Worm (Caenorhabditis elegans): ENCODE data around the gene col-99.
A peak's percentile ranks its signal among the peaks of the same experiment; 100 is the strongest.

Gene col-99

ce11 chrIV:164777-165176 lies 17.1 kb upstream of the col-99 start, which contains the start of gene cutl-24:
TSS of gene cutl-24 (plus strand) at chrIV:165077.
- no peak for TF ChIP-seq ceh-13 (GFP tag; optimal IDR thresholded peaks at IDR 0.05)

ce11 chrIV:162530-162929 lies 14.8 kb upstream of the col-99 start, which contains the start of gene Y38C1AA.6:
TSS of gene Y38C1AA.6 (plus strand) at chrIV:162830.
- TF ChIP-seq hmg-4 (GFP tag; optimal IDR thresholded peaks at IDR 0.05), result no peak
- TF ChIP-seq tra-4 (tag; optimal IDR thresholded peaks at IDR 0.05), result no peak
- TF ChIP-seq F13C5.2 (tag; optimal IDR thresholded peaks at IDR 0.05), result no peak
- TF ChIP-seq ceh-36 (tag; optimal IDR thresholded peaks at IDR 0.05), result no peak

ce11 chrIV:159864-160263 lies 12.1 kb upstream of the col-99 start, which contains the start of gene Y38C1AA.19:
TSS of gene Y38C1AA.19 (plus strand) at chrIV:160164.
- TF ChIP-seq B0310.2 (tag; optimal IDR thresholded peaks at IDR 0.05) (no peak), hmg-4 (GFP tag; optimal IDR thresholded peaks at IDR 0.05) (no peak), scrt-1 (GFP tag; IDR thresholded peaks at IDR 0.05) (no peak), tbx-37 (GFP tag; conservative IDR thresholded peaks at IDR 0.05) (no peak), flt-1 (GFP tag; IDR thresholded peaks at IDR 0.05) (no peak), F13C5.2 (tag; optimal IDR thresholded peaks at IDR 0.05) (no peak), tra-4 (tag; optimal IDR thresholded peaks at IDR 0.05) (no peak), ceh-36 (tag; optimal IDR thresholded peaks at IDR 0.05) (no peak), hnd-1 (tag; optimal IDR thresholded peaks at IDR 0.05) (no peak), aly-1 (tag; optimal IDR thresholded peaks at IDR 0.05) (no peak), sea-1 (GFP tag; conservative IDR thresholded peaks at IDR 0.05) (no peak), ceh-13 (GFP tag; optimal IDR thresholded peaks at IDR 0.05) (no peak), hmbx-1 (tag; optimal IDR thresholded peaks at IDR 0.05) (no peak), pes-1 (GFP tag; IDR thresholded peaks at IDR 0.05) (no peak)

- TF ChIP-seq ets-7 (tag; optimal IDR thresholded peaks at IDR 0.05) (no peak), scrt-1 (GFP tag; IDR thresholded peaks at IDR 0.05) (no peak), tbx-11 (GFP tag; IDR thresholded peaks at IDR 0.05) (no peak), sea-1 (GFP tag; conservative IDR thresholded peaks at IDR 0.05) (no peak), F13C5.2 (tag; optimal IDR thresholded peaks at IDR 0.05) (no peak), flt-1 (GFP tag; IDR thresholded peaks at IDR 0.05) (no peak), ceh-36 (tag; optimal IDR thresholded peaks at IDR 0.05) (no peak), tra-4 (tag; optimal IDR thresholded peaks at IDR 0.05) (no peak), hmg-4 (GFP tag; optimal IDR thresholded peaks at IDR 0.05) (no peak), B0310.2 (tag; optimal IDR thresholded peaks at IDR 0.05) (no peak), hnd-1 (tag; optimal IDR thresholded peaks at IDR 0.05) (no peak), aly-1 (tag; optimal IDR thresholded peaks at IDR 0.05) (no peak), tbx-37 (GFP tag; conservative IDR thresholded peaks at IDR 0.05) (no peak), ama-1 (optimal IDR thresholded peaks at IDR 0.05) (no peak), ceh-13 (GFP tag; optimal IDR thresholded peaks at IDR 0.05) (no peak), hmbx-1 (tag; optimal IDR thresholded peaks at IDR 0.05) (no peak), pes-1 (GFP tag; IDR thresholded peaks at IDR 0.05) (no peak)
Observed at ce11 chrIV:158662-159061, 10.9 kb upstream of the col-99 start, which contains the start of gene Y38C1AA.7. TSS of gene Y38C1AA.7 (plus strand) at chrIV:158962.

- TF ChIP-seq tbx-11 (GFP tag; IDR thresholded peaks at IDR 0.05), result no peak
- TF ChIP-seq hmbx-1 (tag; optimal IDR thresholded peaks at IDR 0.05), result no peak
- TF ChIP-seq hmg-4 (GFP tag; optimal IDR thresholded peaks at IDR 0.05), result no peak
- TF ChIP-seq tbx-37 (GFP tag; conservative IDR thresholded peaks at IDR 0.05), result no peak
- TF ChIP-seq ets-7 (tag; optimal IDR thresholded peaks at IDR 0.05), result no peak
- no peak for TF ChIP-seq ceh-13 (GFP tag; optimal IDR thresholded peaks at IDR 0.05)
- TF ChIP-seq ceh-36 (tag; optimal IDR thresholded peaks at IDR 0.05), result no peak
- no peak for TF ChIP-seq hnd-1 (tag; optimal IDR thresholded peaks at IDR 0.05)
- TF ChIP-seq ama-1 (optimal IDR thresholded peaks at IDR 0.05), result no peak
- TF ChIP-seq tra-4 (tag; optimal IDR thresholded peaks at IDR 0.05), result no peak
- TF ChIP-seq sea-1 (GFP tag; conservative IDR thresholded peaks at IDR 0.05), result no peak
- TF ChIP-seq pes-1 (GFP tag; IDR thresholded peaks at IDR 0.05), result no peak
- no peak for TF ChIP-seq scrt-1 (GFP tag; IDR thresholded peaks at IDR 0.05)
- no peak for TF ChIP-seq flt-1 (GFP tag; IDR thresholded peaks at IDR 0.05)
- no peak for TF ChIP-seq F13C5.2 (tag; optimal IDR thresholded peaks at IDR 0.05)
- TF ChIP-seq B0310.2 (tag; optimal IDR thresholded peaks at IDR 0.05), result no peak
- TF ChIP-seq aly-1 (tag; optimal IDR thresholded peaks at IDR 0.05), result no peak
Observed at ce11 chrIV:157809-158208, 10.1 kb upstream of the col-99 start, which contains the start of gene gegf-1. TSS of gene gegf-1 (minus strand) at chrIV:157909.

- no peak for TF ChIP-seq ceh-36 (tag; optimal IDR thresholded peaks at IDR 0.05)
- TF ChIP-seq hnd-1 (tag; optimal IDR thresholded peaks at IDR 0.05), result no peak
Observed at ce11 chrIV:149794-150193, 2.1 kb upstream of the col-99 start.

- TF ChIP-seq tra-4 (tag; optimal IDR thresholded peaks at IDR 0.05) (no peak), sea-1 (GFP tag; conservative IDR thresholded peaks at IDR 0.05) (no peak), aly-1 (tag; optimal IDR thresholded peaks at IDR 0.05) (no peak), scrt-1 (GFP tag; IDR thresholded peaks at IDR 0.05) (no peak), hmg-4 (GFP tag; optimal IDR thresholded peaks at IDR 0.05) (no peak), pes-1 (GFP tag; IDR thresholded peaks at IDR 0.05) (no peak), F13C5.2 (tag; optimal IDR thresholded peaks at IDR 0.05) (no peak), tbx-11 (GFP tag; IDR thresholded peaks at IDR 0.05) (no peak), ets-7 (tag; optimal IDR thresholded peaks at IDR 0.05) (no peak), hmbx-1 (tag; optimal IDR thresholded peaks at IDR 0.05) (no peak), ceh-36 (tag; optimal IDR thresholded peaks at IDR 0.05) (no peak), tbx-37 (GFP tag; conservative IDR thresholded peaks at IDR 0.05) (no peak), hnd-1 (tag; optimal IDR thresholded peaks at IDR 0.05) (no peak), ama-1 (optimal IDR thresholded peaks at IDR 0.05) (no peak), ceh-13 (GFP tag; optimal IDR thresholded peaks at IDR 0.05) (no peak)
Observed at ce11 chrIV:148756-149155, 1.0 kb upstream of the col-99 start.

- TF ChIP-seq hnd-1 (tag; optimal IDR thresholded peaks at IDR 0.05), result peak; percentile 84
- TF ChIP-seq B0310.2 (tag; optimal IDR thresholded peaks at IDR 0.05), result peak; percentile 93
- TF ChIP-seq hmg-4 (GFP tag; optimal IDR thresholded peaks at IDR 0.05), result peak; percentile 99
- peak; percentile 87 for TF ChIP-seq hmbx-1 (tag; optimal IDR thresholded peaks at IDR 0.05)
- peak; percentile 95 for TF ChIP-seq tbx-37 (GFP tag; conservative IDR thresholded peaks at IDR 0.05)
- TF ChIP-seq ets-7 (tag; optimal IDR thresholded peaks at IDR 0.05), result peak; percentile 79
- peak; percentile 96 for TF ChIP-seq sea-1 (GFP tag; conservative IDR thresholded peaks at IDR 0.05)
- TF ChIP-seq scrt-1 (GFP tag; IDR thresholded peaks at IDR 0.05), result peak; percentile 99
- TF ChIP-seq ceh-36 (tag; optimal IDR thresholded peaks at IDR 0.05), result peak; percentile 96
- peak; percentile 97 for TF ChIP-seq tbx-11 (GFP tag; IDR thresholded peaks at IDR 0.05)
- TF ChIP-seq tra-4 (tag; optimal IDR thresholded peaks at IDR 0.05), result peak; percentile 88
- TF ChIP-seq ama-1 (optimal IDR thresholded peaks at IDR 0.05), result peak; percentile 53
- TF ChIP-seq ceh-13 (GFP tag; optimal IDR thresholded peaks at IDR 0.05), result peak; percentile 96
- peak; percentile 98 for TF ChIP-seq pes-1 (GFP tag; IDR thresholded peaks at IDR 0.05)
- peak; percentile 91 for TF ChIP-seq aly-1 (tag; optimal IDR thresholded peaks at IDR 0.05)
- peak; percentile 98 for TF ChIP-seq flt-1 (GFP tag; IDR thresholded peaks at IDR 0.05)
- peak; percentile 97 for TF ChIP-seq F13C5.2 (tag; optimal IDR thresholded peaks at IDR 0.05)
Observed at ce11 chrIV:143807-144371, 3.8 kb downstream of the col-99 start.

Measured in whole organism, early embryonic.